Worm (Caenorhabditis elegans) whole organism, L4 larva: ENCODE measurements around the gene F32D8.4.

Source experiments
- ceh-82 ChIP-seq: sonication (generic microtip); optimal IDR thresholded peaks from 2 replicates; lab custom pipeline; 2017; ENCODE audit warnings: missing biosample characterization, missing genetic modification characterization
- daf-16 ChIP-seq, 3 experiments: sonication (generic microtip); optimal IDR thresholded peaks; 2 replicates each; lab custom pipeline; 2016 to 2017; ENCODE audit warnings: missing genetic modification characterization in 3 of 3, missing genetic modification reagents in 3 of 3, mild to moderate bottlenecking in 2 of 3, missing compliant biosample characterization in 2 of 3, missing biosample characterization in 1 of 3, moderate library complexity in 1 of 3

DNA sequence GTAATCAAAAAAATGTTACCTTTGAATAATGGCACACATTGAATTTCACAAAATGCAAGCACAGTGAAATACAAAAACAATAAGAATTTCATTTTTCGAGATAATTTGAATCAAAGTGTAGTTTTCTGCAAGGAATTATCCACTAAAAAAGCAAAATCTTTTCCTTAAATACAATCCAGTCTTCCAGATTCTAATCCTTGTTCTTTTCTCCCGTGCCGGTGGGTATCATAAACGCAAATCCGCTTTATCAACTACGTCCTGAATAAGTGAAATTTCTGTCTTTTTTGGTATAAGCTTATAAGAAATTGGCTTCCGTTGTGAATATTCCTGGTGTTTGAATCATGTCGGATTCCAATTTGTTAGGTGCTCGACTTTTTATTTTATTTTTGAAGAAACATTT lies 5.2 kb downstream of the F32D8.4 start:
- TF ChIP-seq ceh-82 (tag; lab: Kevin White, UChicago) = no peak
- no peak for TF ChIP-seq daf-16 (GFP tag; optimal IDR thresholded peaks at IDR 0.05; lab: Kevin White, UChicago)
- TF ChIP-seq daf-16 (tag; optimal IDR thresholded peaks at IDR 0.05; lab: Kevin White, UChicago) = peak; percentile 15
